Worm (Caenorhabditis elegans): Measurements from ENCODE around the gene ttr-50.

- no peak for TF ChIP-seq flt-1 (GFP tag; IDR thresholded peaks at IDR 0.05)
- no peak for TF ChIP-seq ztf-23 (GFP tag; IDR thresholded peaks at IDR 0.05)
- TF ChIP-seq T22C8.4 (GFP tag; IDR thresholded peaks at IDR 0.05), result no peak
- TF ChIP-seq med-1 (GFP tag; optimal IDR thresholded peaks at IDR 0.05; ENCODE audit: insufficient read depth), result no peak
- TF ChIP-seq klf-2 (GFP tag; conservative IDR thresholded peaks at IDR 0.05), result no peak
- no peak for TF ChIP-seq ztf-29 (GFP tag; IDR thresholded peaks at IDR 0.05)
- TF ChIP-seq cog-1 (tag; optimal IDR thresholded peaks at IDR 0.05), result no peak
- no peak for TF ChIP-seq ref-1 (GFP tag; conservative IDR thresholded peaks at IDR 0.05)
- TF ChIP-seq tab-1 (GFP tag; IDR thresholded peaks at IDR 0.05), result no peak
These were observed 38.2 kb downstream of the ttr-50 start, which contains the start of gene rps-11 for ce11 chrIV:11602498-11603068.

All from whole organism, midembryonic.